Worm (Caenorhabditis elegans) whole organism, late embryonic: ENCODE data around the gene F54B3.2.

Source experiments
- ama-1 ChIP-seq: fragments of 150-350 bp; optimal IDR thresholded peaks from 2 replicates; lab custom pipeline; 2014
- ceh-18 ChIP-seq: sonication (generic microtip); optimal IDR thresholded peaks from 2 replicates; lab custom pipeline; 2016; ENCODE audit warnings: missing genetic modification characterization, missing compliant biosample characterization
- ceh-22 ChIP-seq: sonication (generic microtip); optimal IDR thresholded peaks from 2 replicates; lab custom pipeline; 2017; ENCODE audit warnings: missing biosample characterization, missing genetic modification characterization
- ceh-9 ChIP-seq: sonication (generic microtip); optimal IDR thresholded peaks from 2 replicates; lab custom pipeline; 2016; ENCODE audit warnings: mild to moderate bottlenecking, missing genetic modification characterization, inconsistent platforms, missing compliant biosample characterization
- fkh-6 ChIP-seq: sonication (generic microtip); optimal IDR thresholded peaks from 2 replicates; lab custom pipeline; 2016; ENCODE audit warnings: missing genetic modification characterization, missing compliant biosample characterization
- nhr-11 ChIP-seq: fragments of 150-350 bp; optimal IDR thresholded peaks from 2 replicates; lab custom pipeline; 2014; ENCODE audit warnings: missing biosample characterization, missing genetic modification characterization
- pat-9 ChIP-seq: fragments of 200-800 bp; sonication (Bioruptor generic); optimal IDR thresholded peaks from 2 replicates; lab custom pipeline; 2018; ENCODE audit warnings: mild to moderate bottlenecking, missing genetic modification characterization, moderate library complexity, missing compliant biosample characterization

- TF ChIP-seq pat-9 (tag; lab: Kevin White, UChicago) = no peak
- no peak for TF ChIP-seq nhr-11 (tag; lab: Kevin White, UChicago)
- TF ChIP-seq fkh-6 (tag; lab: Kevin White, UChicago) = no peak
- TF ChIP-seq ceh-9 (tag; lab: Kevin White, UChicago) = no peak
- no peak for TF ChIP-seq ceh-18 (tag; lab: Kevin White, UChicago)
- TF ChIP-seq ceh-22 (tag; lab: Kevin White, UChicago) = no peak
- no peak for TF ChIP-seq ama-1 (lab: Kevin White, UChicago)
Measured at ce11 chrII:10222577-10222976, 47.4 kb downstream of the F54B3.2 start, which contains the start of gene plc-3.
